Worm (Caenorhabditis elegans): ENCODE data around the gene erl-1.

Gene erl-1

DNA sequence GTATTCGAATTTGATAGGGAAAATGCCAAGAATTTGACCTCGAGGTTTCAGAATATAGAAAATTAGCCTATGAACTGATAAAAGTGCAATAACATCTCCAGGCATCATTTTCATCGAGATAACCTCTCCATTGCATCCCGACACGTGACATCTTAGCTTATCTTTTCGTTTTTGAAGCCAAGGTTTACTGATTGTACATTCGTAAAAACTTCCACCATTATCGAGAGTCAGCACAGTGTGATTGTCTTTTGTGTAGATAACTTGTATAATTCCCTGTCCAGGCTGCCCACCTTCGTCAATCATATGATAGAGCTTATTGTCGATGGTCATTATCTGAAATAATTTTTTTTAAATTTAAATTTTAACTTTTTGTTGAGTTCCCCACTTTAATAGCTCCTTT lies 13.4 kb upstream of the erl-1 start:
- TF ChIP-seq sea-2 (GFP tag; optimal IDR thresholded peaks at IDR 0.05), result no peak
- TF ChIP-seq fkh-2 (tag; optimal IDR thresholded peaks at IDR 0.05), result no peak
- TF ChIP-seq pqm-1 (tag; optimal IDR thresholded peaks at IDR 0.05), result peak; percentile 37
- no peak for TF ChIP-seq nhr-11 (tag; optimal IDR thresholded peaks at IDR 0.05)
- TF ChIP-seq elt-2 (tag; optimal IDR thresholded peaks at IDR 0.05), result peak; percentile 73

DNA sequence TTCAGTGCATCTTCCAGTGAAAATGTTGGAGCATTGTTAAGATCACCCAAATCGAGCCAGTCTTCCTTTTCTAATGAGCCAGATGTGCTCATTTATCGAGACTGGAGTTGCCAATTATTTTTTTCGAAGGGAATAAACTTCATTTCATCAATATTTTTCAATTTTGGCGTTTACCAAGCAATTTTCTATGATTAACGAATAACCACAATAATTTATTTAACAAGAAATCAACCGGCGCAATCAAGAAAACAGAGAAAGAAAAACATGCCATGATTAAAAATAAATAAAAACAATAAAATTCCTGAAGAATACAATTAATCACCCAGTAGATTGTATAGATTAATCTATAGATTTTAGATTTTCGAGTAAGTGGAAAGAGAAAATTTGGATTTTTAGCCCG lies 11.8 kb upstream of the erl-1 start, which contains the start of gene vps-8:
TSS of gene vps-8 (minus strand) at position 101 of the 400 bp plus-strand sequence.
- TF ChIP-seq hmg-11 (tag; optimal IDR thresholded peaks at IDR 0.05) (no peak), lsy-12 (tag; optimal IDR thresholded peaks at IDR 0.05) (no peak), ama-1 (optimal IDR thresholded peaks at IDR 0.05) (no peak), nhr-25 (tag; optimal IDR thresholded peaks at IDR 0.05) (no peak), lin-39 (tag; optimal IDR thresholded peaks at IDR 0.05) (no peak), aly-2 (tag; optimal IDR thresholded peaks at IDR 0.05) (no peak), nhr-237 (tag; optimal IDR thresholded peaks at IDR 0.05) (no peak), elt-1 (tag; optimal IDR thresholded peaks at IDR 0.05) (no peak), eor-1 (tag; optimal IDR thresholded peaks at IDR 0.05) (no peak), nhr-43 (tag; optimal IDR thresholded peaks at IDR 0.05; ENCODE audit: poor library complexity, severe bottlenecking) (no peak), mml-1 (tag; optimal IDR thresholded peaks at IDR 0.05) (no peak), ZK546.5 (tag; optimal IDR thresholded peaks at IDR 0.05) (no peak), pha-4 (tag; optimal IDR thresholded peaks at IDR 0.05) (no peak), elt-3 (tag; optimal IDR thresholded peaks at IDR 0.05) (no peak), tbx-2 (tag; optimal IDR thresholded peaks at IDR 0.05) (no peak), daf-12 (tag; optimal IDR thresholded peaks at IDR 0.05) (no peak), nhr-28 (tag; optimal IDR thresholded peaks at IDR 0.05) (no peak), unc-62 (GFP tag; optimal IDR thresholded peaks at IDR 0.05) (no peak), fkh-10 (GFP tag; optimal IDR thresholded peaks at IDR 0.05) (no peak), ztf-11 (tag; optimal IDR thresholded peaks at IDR 0.05) (no peak)

DNA sequence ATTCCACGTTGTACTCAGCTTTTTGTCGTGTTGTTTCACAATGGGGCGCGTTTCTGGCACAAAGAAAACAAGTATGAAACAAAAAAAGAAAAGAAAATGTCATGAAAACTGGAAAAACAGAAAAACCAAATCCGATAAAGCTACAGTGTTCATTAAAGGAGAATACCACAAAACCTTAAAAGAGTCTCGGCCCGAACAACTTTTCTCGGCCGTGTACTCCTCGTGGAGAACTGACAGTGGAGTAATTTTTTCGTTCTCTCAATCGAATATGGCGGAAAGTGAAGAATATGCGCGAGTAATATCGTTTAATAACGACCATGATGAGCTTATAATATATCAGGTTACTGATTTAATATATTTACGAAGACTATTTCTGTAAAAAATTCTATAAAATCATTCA lies 9.2 kb upstream of the erl-1 start, which contains the start of the genes tag-335 and vkmt-1:
TSS of gene tag-335 (minus strand) at position 88 of the 400 bp plus-strand sequence.
TSS of gene vkmt-1 (plus strand) at position 219 of the 400 bp plus-strand sequence.
- TF ChIP-seq ama-1 (optimal IDR thresholded peaks at IDR 0.05), result no peak
- no peak for TF ChIP-seq egl-5 (tag; optimal IDR thresholded peaks at IDR 0.05)
- TF ChIP-seq daf-12 (tag; optimal IDR thresholded peaks at IDR 0.05), result no peak
- TF ChIP-seq nhr-28 (tag; optimal IDR thresholded peaks at IDR 0.05), result no peak
- no peak for TF ChIP-seq tbx-2 (tag; optimal IDR thresholded peaks at IDR 0.05)
- no peak for TF ChIP-seq unc-62 (GFP tag; optimal IDR thresholded peaks at IDR 0.05)
- peak; percentile 1 for TF ChIP-seq nhr-23 (tag; optimal IDR thresholded peaks at IDR 0.05)
- TF ChIP-seq nhr-43 (tag; optimal IDR thresholded peaks at IDR 0.05; ENCODE audit: poor library complexity, severe bottlenecking), result peak; percentile 28
- TF ChIP-seq elt-1 (tag; optimal IDR thresholded peaks at IDR 0.05), result no peak
- no peak for TF ChIP-seq pha-4 (tag; optimal IDR thresholded peaks at IDR 0.05)
- peak; percentile 44 for TF ChIP-seq lin-15B (tag; optimal IDR thresholded peaks at IDR 0.05)
- no peak for TF ChIP-seq ZK546.5 (tag; optimal IDR thresholded peaks at IDR 0.05)
- no peak for TF ChIP-seq pqm-1 (tag; optimal IDR thresholded peaks at IDR 0.05)
- no peak for TF ChIP-seq ceh-82 (tag; optimal IDR thresholded peaks at IDR 0.05)
- peak; percentile 35 for TF ChIP-seq nfya-1 (tag; optimal IDR thresholded peaks at IDR 0.05; ENCODE audit: insufficient read depth)

DNA sequence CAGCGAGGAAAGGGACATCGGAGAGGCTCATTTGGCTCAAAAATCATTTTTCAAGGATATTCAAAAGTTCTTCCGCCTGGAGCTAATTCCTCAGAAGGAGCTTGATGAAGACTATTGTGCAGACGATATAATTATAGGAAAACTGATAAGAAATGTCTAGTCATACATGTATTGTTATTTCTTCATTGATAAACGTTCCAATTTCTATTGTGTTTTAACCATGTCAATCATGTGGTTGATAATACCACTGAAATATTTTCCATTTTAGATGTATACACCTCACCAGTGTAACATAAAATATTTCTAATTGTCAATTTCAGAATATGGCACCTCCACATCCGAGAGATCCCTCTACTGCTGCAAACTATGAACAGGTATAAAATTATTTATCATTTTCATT lies 8.4 kb upstream of the erl-1 start, which contains the start of gene ltah-1.1:
TSS of gene ltah-1.1 (plus strand) at position 283 of the 400 bp plus-strand sequence.
- TF ChIP-seq nhr-25 (tag; optimal IDR thresholded peaks at IDR 0.05) (no peak), ceh-16 (tag; optimal IDR thresholded peaks at IDR 0.05) (no peak), mdl-1 (tag; optimal IDR thresholded peaks at IDR 0.05) (no peak), jun-1 (tag; optimal IDR thresholded peaks at IDR 0.05) (no peak), elt-2 (tag; optimal IDR thresholded peaks at IDR 0.05) (peak; percentile 54), R02D3.7 (tag; optimal IDR thresholded peaks at IDR 0.05) (no peak), unc-62 (GFP tag; optimal IDR thresholded peaks at IDR 0.05) (no peak), snpc-4 (tag; optimal IDR thresholded peaks at IDR 0.05) (no peak), fos-1 (tag; optimal IDR thresholded peaks at IDR 0.05) (no peak)

All from whole organism, L3 larva.